Worm (Caenorhabditis elegans) whole organism, mixed stage, embryonic: ENCODE measurements around the gene mtrr-1.

Source experiments
- bed-3 ChIP-seq: fragments of 200-800 bp; sonication (Bioruptor generic); optimal IDR thresholded peaks from 3 replicates; lab custom pipeline; 2018; ENCODE audit warnings: mild to moderate bottlenecking, missing genetic modification characterization, moderate library complexity, missing compliant biosample characterization
- ceh-39 ChIP-seq: fragments of 150-350 bp; optimal IDR thresholded peaks from 2 replicates; lab custom pipeline; 2014; ENCODE audit warnings: missing biosample characterization, missing genetic modification characterization
- ceh-83 ChIP-seq: fragments of 200-800 bp; sonication (Bioruptor generic); optimal IDR thresholded peaks from 2 replicates; lab custom pipeline; 2018; ENCODE audit warnings: mild to moderate bottlenecking, missing genetic modification characterization, missing compliant biosample characterization
- ces-1 ChIP-seq: fragments of 150-350 bp; optimal IDR thresholded peaks from 2 replicates; lab custom pipeline; 2014; ENCODE audit warnings: missing biosample characterization, missing genetic modification reagents, missing genetic modification characterization
- cnd-1 ChIP-seq: fragments of 200-800 bp; sonication (Bioruptor generic); optimal IDR thresholded peaks from 2 replicates; lab custom pipeline; 2018; ENCODE audit warnings: mild to moderate bottlenecking, missing genetic modification characterization, missing compliant biosample characterization
- drap-1 ChIP-seq: fragments of 200-800 bp; sonication (Bioruptor generic); optimal IDR thresholded peaks from 3 replicates; lab custom pipeline; 2018; ENCODE audit warnings: mild to moderate bottlenecking, missing genetic modification characterization, missing compliant biosample characterization
- elt-1 ChIP-seq: sonication (generic microtip); optimal IDR thresholded peaks from 2 replicates; lab custom pipeline; 2017; ENCODE audit warnings: missing genetic modification characterization, mild to moderate bottlenecking, missing compliant biosample characterization, antibody characterized with exemption, moderate library complexity, borderline replicate concordance; ENCODE audit not compliant: insufficient read depth
- elt-3 ChIP-seq: fragments of 150-350 bp; optimal IDR thresholded peaks from 2 replicates; lab custom pipeline; 2014; ENCODE audit warnings: missing biosample characterization, missing genetic modification characterization
- flh-1 ChIP-seq: fragments of 200-800 bp; sonication (Bioruptor generic); optimal IDR thresholded peaks from 2 replicates; lab custom pipeline; 2018; ENCODE audit warnings: mild to moderate bottlenecking, missing genetic modification characterization, moderate library complexity, missing compliant biosample characterization
- ham-2 ChIP-seq: fragments of 200-800 bp; sonication (Bioruptor generic); optimal IDR thresholded peaks from 2 replicates; lab custom pipeline; 2018; ENCODE audit warnings: mild to moderate bottlenecking, missing genetic modification characterization, missing compliant biosample characterization
- hlh-1 ChIP-seq: fragments of 150-350 bp; optimal IDR thresholded peaks from 2 replicates; lab custom pipeline; 2014; ENCODE audit warnings: missing biosample characterization, missing genetic modification reagents, missing genetic modification characterization
- lin-13 ChIP-seq: fragments of 150-350 bp; optimal IDR thresholded peaks from 2 replicates; lab custom pipeline; 2014; ENCODE audit warnings: missing biosample characterization, missing genetic modification characterization
- lsy-2 ChIP-seq: fragments of 150-350 bp; optimal IDR thresholded peaks from 2 replicates; lab custom pipeline; 2014; ENCODE audit warnings: missing biosample characterization, missing genetic modification characterization
- mab-5 ChIP-seq: fragments of 150-350 bp; optimal IDR thresholded peaks from 2 replicates; lab custom pipeline; 2014; ENCODE audit warnings: missing biosample characterization, missing genetic modification characterization
- mep-1 ChIP-seq: fragments of 150-350 bp; optimal IDR thresholded peaks from 2 replicates; lab custom pipeline; 2017; ENCODE audit warnings: missing biosample characterization, missing genetic modification reagents, missing genetic modification characterization, inconsistent platforms
- mls-2 ChIP-seq: sonication (generic microtip); optimal IDR thresholded peaks from 2 replicates; lab custom pipeline; 2016; ENCODE audit warnings: mild to moderate bottlenecking, missing genetic modification characterization, moderate library complexity, missing compliant biosample characterization
- nhr-2 ChIP-seq: fragments of 150-350 bp; optimal IDR thresholded peaks from 2 replicates; lab custom pipeline; 2014; ENCODE audit warnings: missing biosample characterization, missing genetic modification characterization
- nhr-237 ChIP-seq: fragments of 150-350 bp; optimal IDR thresholded peaks from 2 replicates; lab custom pipeline; 2014; ENCODE audit warnings: missing biosample characterization, missing genetic modification characterization
- nhr-28 ChIP-seq: fragments of 150-350 bp; optimal IDR thresholded peaks from 2 replicates; lab custom pipeline; 2014; ENCODE audit warnings: missing biosample characterization, missing genetic modification characterization
- nhr-76 ChIP-seq: sonication (generic microtip); optimal IDR thresholded peaks from 2 replicates; lab custom pipeline; 2017; ENCODE audit warnings: missing biosample characterization, missing genetic modification characterization
- pha-4 ChIP-seq: fragments of 150-350 bp; optimal IDR thresholded peaks from 2 replicates; lab custom pipeline; 2018; ENCODE audit warnings: missing biosample characterization, missing genetic modification reagents, missing genetic modification characterization
- sem-2 ChIP-seq: fragments of 200-800 bp; sonication (Bioruptor generic); optimal IDR thresholded peaks from 2 replicates; lab custom pipeline; 2018; ENCODE audit warnings: mild to moderate bottlenecking, missing genetic modification characterization, missing compliant biosample characterization
- snpc-4 ChIP-seq: fragments of 150-350 bp; optimal IDR thresholded peaks from 2 replicates; lab custom pipeline; 2014; ENCODE audit warnings: missing biosample characterization, missing genetic modification characterization
- tbx-8 ChIP-seq: fragments of 200-800 bp; sonication (Bioruptor generic); optimal IDR thresholded peaks from 2 replicates; lab custom pipeline; 2018; ENCODE audit warnings: mild to moderate bottlenecking, missing genetic modification characterization, moderate library complexity, missing compliant biosample characterization
- unc-62 ChIP-seq: fragments of 150-350 bp; optimal IDR thresholded peaks from 2 replicates; lab custom pipeline; 2014; ENCODE audit warnings: missing biosample characterization, missing genetic modification reagents, missing genetic modification characterization
- zip-8 ChIP-seq: fragments of 150-350 bp; optimal IDR thresholded peaks from 2 replicates; lab custom pipeline; 2014; ENCODE audit warnings: missing biosample characterization, missing genetic modification characterization
- ztf-11 ChIP-seq: fragments of 150-350 bp; optimal IDR thresholded peaks from 2 replicates; lab custom pipeline; 2014; ENCODE audit warnings: missing biosample characterization, missing genetic modification characterization

The mtrr-1 gene

ce11 chrII:9285171-9286025, at the start of gene mtrr-1:
mtrr-1 (plus strand) TSS chrII:9285975.
- TF ChIP-seq lsy-2 (tag; lab: Kevin White, UChicago) (peak; percentile 4), ceh-83 (peak; percentile 30), elt-1 (tag; lab: Kevin White, UChicago) (peak; percentile 20), tbx-8 (GFP tag; lab: Kevin White, UChicago) (no peak)

DNA sequence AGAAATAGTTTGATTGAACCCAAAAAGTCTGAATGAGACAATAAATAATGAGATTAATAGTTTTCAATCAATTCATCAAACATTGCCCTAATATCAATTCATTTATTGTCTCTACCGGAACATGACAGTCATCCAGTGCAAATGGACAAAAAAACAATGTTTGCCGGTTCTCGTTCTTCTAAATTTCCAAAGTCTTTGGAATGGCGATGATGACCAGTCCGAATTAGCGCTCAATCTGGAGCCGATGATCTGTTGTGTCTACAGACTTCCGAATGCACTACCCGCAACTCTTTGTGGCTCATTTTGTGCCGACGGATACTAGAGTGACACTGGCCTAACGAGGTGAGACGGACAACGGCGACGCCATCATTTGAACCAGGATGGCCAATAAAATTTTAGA, 49.5 kb upstream of the mtrr-1 start, which contains the start of gene T26C5.3:
T26C5.3 (plus strand) TSS at position 301 of the 400 bp plus-strand sequence.
- TF ChIP-seq flh-1 (no peak), nhr-237 (tag; lab: Kevin White, UChicago) (no peak), mls-2 (no peak), tbx-8 (GFP tag; lab: Kevin White, UChicago) (no peak), unc-62 (GFP tag; lab: Kevin White, UChicago) (no peak), cnd-1 (no peak), bed-3 (GFP tag; lab: Kevin White, UChicago) (no peak), elt-3 (tag; lab: Kevin White, UChicago) (no peak), mab-5 (tag; lab: Kevin White, UChicago) (no peak), zip-8 (tag; lab: Kevin White, UChicago) (no peak), nhr-28 (tag; lab: Kevin White, UChicago) (no peak), ztf-11 (tag; lab: Kevin White, UChicago) (no peak)
- TF ChIP-seq, all 35 proteins: peak for 0

DNA sequence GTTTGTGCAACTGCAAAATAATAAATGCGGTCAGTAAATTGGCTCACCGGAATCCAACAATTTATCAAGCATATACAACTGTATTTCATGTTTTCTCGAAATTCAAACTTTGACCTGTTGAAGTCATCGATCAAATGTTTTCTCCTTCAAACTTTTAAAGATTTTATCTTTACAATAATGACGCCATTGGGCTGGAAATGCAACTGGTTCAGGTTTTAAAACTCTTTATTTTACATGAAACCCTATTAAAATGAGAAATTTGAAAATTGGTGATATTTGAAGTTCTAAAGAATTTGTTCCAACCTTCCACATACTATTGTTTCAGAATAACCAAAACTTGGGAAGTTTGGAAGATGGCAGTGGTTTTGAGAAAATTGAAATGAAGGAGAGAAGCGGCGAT, 48.8 kb upstream of the mtrr-1 start:
- no peak for TF ChIP-seq snpc-4 (tag; lab: Kevin White, UChicago)
- no peak for TF ChIP-seq ceh-39
- TF ChIP-seq, all 35 proteins: peak for 0

ce11 chrII:9237719-9238118, 48.1 kb upstream of the mtrr-1 start:
- no peak for TF ChIP-seq ham-2 (GFP tag; lab: Kevin White, UChicago)
- no peak for TF ChIP-seq ceh-39
- no peak for TF ChIP-seq sem-2 (GFP tag; lab: Kevin White, UChicago)
- TF ChIP-seq snpc-4 (tag; lab: Kevin White, UChicago) = no peak

ce11 chrII:9241610-9242009, 44.2 kb upstream of the mtrr-1 start:
- TF ChIP-seq hlh-1 (tag; lab: Kevin White, UChicago) (no peak), ces-1 (no peak), drap-1 (GFP tag; lab: Kevin White, UChicago) (no peak), sem-2 (GFP tag; lab: Kevin White, UChicago) (no peak), cnd-1 (no peak)
- TF ChIP-seq, all 35 proteins: peak for 0

DNA sequence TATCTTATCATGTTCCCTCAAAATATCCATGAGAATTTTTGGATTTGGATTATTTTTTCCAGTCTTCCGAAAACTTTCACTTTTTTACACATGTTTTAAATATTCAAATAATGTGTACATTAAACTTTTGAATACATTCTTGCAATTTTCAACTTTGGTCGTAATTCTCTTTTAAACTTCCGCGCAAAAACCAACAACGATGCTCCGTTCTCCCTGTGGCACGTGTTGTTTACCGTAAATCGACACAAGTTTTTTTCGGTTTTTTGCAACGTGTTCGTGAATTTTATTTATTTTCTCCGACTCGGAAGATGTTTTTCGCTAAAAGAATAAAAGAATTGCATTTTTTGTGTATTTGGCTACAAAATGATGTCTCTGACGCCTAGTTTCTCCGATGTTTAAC, 43.0 kb upstream of the mtrr-1 start:
- no peak for TF ChIP-seq lin-13 (tag; lab: Kevin White, UChicago)
- TF ChIP-seq nhr-76 (tag; lab: Kevin White, UChicago) = no peak
- peak; percentile 15 for TF ChIP-seq ces-1
- peak; percentile 25 for TF ChIP-seq nhr-237 (tag; lab: Kevin White, UChicago)
- TF ChIP-seq ceh-39 = no peak
- TF ChIP-seq hlh-1 (tag; lab: Kevin White, UChicago) = peak; percentile 28
- peak; percentile 38 for TF ChIP-seq mep-1 (tag; lab: Kevin White, UChicago)
- peak; percentile 51 for TF ChIP-seq pha-4

ce11 chrII:9246648-9247047, 39.1 kb upstream of the mtrr-1 start, which contains the start of gene T26C5.5:
T26C5.5 (minus strand) TSS chrII:9246748.
- TF ChIP-seq ceh-39 = no peak
- TF ChIP-seq nhr-28 (tag; lab: Kevin White, UChicago) = no peak
- no peak for TF ChIP-seq mab-5 (tag; lab: Kevin White, UChicago)
- TF ChIP-seq nhr-2 (tag; lab: Kevin White, UChicago) = no peak
- TF ChIP-seq ces-1 = no peak
- TF ChIP-seq snpc-4 (tag; lab: Kevin White, UChicago) = no peak
- TF ChIP-seq mls-2 = no peak
- TF ChIP-seq cnd-1 = no peak
- no peak for TF ChIP-seq mep-1 (tag; lab: Kevin White, UChicago)
- no peak for TF ChIP-seq nhr-237 (tag; lab: Kevin White, UChicago)
- no peak for TF ChIP-seq sem-2 (GFP tag; lab: Kevin White, UChicago)
- no peak for TF ChIP-seq elt-1 (tag; lab: Kevin White, UChicago)
- TF ChIP-seq drap-1 (GFP tag; lab: Kevin White, UChicago) = no peak
- no peak for TF ChIP-seq lsy-2 (tag; lab: Kevin White, UChicago)
- TF ChIP-seq ham-2 (GFP tag; lab: Kevin White, UChicago) = no peak
- TF ChIP-seq zip-8 (tag; lab: Kevin White, UChicago) = no peak
- TF ChIP-seq unc-62 (GFP tag; lab: Kevin White, UChicago) = no peak
- no peak for TF ChIP-seq ztf-11 (tag; lab: Kevin White, UChicago)
